Fruit fly (Drosophila melanogaster): ENCODE measurements around the gene nmdyn-D7.

DNA sequence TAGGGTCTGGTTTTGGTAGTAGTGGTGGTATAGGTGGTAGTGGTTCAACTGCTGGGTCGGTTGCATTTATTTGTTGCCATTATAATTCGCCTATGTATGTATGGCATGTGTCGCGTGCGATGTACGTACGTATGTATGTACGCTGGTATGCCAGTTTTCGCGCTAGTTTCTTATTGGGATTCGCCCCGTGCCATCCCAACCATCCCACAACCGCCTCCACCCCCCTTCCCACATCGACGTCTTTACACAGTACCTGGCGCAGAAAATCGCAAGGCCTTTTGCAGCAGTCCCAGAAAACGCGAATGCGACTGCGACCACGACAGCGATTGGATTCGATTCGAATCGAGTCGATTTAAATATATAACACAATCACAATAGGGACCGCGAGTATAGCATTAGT lies 30.5 kb downstream of the nmdyn-D7 start:
- TF ChIP-seq pan (optimal IDR thresholded peaks at IDR 0.05) (no peak), Dif (GFP tag; optimal IDR thresholded peaks at IDR 0.05; ENCODE audit: partially characterized antibody) (no peak), usp (GFP tag; optimal IDR thresholded peaks at IDR 0.05) (no peak), CG32264 (GFP tag; optimal IDR thresholded peaks at IDR 0.05) (no peak), Sp1 (GFP tag; optimal IDR thresholded peaks at IDR 0.05) (no peak), psq (GFP tag; optimal IDR thresholded peaks at IDR 0.05) (no peak), fru (GFP tag; optimal IDR thresholded peaks at IDR 0.05) (no peak), Myc (optimal IDR thresholded peaks at IDR 0.05) (no peak), lola (GFP tag; optimal IDR thresholded peaks at IDR 0.05) (no peak), Mio (GFP tag; optimal IDR thresholded peaks at IDR 0.05) (no peak), brk (GFP tag; optimal IDR thresholded peaks at IDR 0.05) (no peak), Hnf4 (GFP tag; optimal IDR thresholded peaks at IDR 0.05) (no peak)
